Worm (Caenorhabditis elegans) whole organism, midembryonic: ENCODE results near the gene M110.9.

Experiments
- T22C8.4 ChIP-seq: fragments of 200-800 bp; sonication (Bioruptor generic); IDR thresholded peaks from 2 replicates; pipeline ENCODE4 v1.3.6; 2022; ENCODE audit warnings: missing genetic modification characterization, missing compliant biosample characterization
- cog-1 ChIP-seq: sonication (generic microtip); optimal IDR thresholded peaks from 2 replicates; lab custom pipeline; 2016; ENCODE audit warnings: missing genetic modification characterization, missing compliant biosample characterization
- flt-1 ChIP-seq: fragments of 200-800 bp; sonication (Bioruptor generic); IDR thresholded peaks from 2 replicates; pipeline ENCODE4 v1.3.6; 2022; ENCODE audit warnings: missing genetic modification characterization, missing compliant biosample characterization
- klf-2 ChIP-seq: fragments of 200-800 bp; sonication (Bioruptor generic); conservative IDR thresholded peaks from 2 replicates; pipeline ENCODE4 v1.3.6; 2022; ENCODE audit warnings: missing genetic modification reagents, missing genetic modification characterization, missing compliant biosample characterization
- med-1 ChIP-seq: sonication (generic microtip); optimal IDR thresholded peaks from 2 replicates; lab custom pipeline; 2017; ENCODE audit warnings: missing genetic modification characterization, mild to moderate bottlenecking, missing compliant biosample characterization, antibody characterized with exemption, missing genetic modification reagents; ENCODE audit not compliant: insufficient read depth
- ref-1 ChIP-seq: fragments of 200-800 bp; sonication (Bioruptor generic); conservative IDR thresholded peaks from 2 replicates; pipeline ENCODE4 v1.3.6; 2022; ENCODE audit warnings: missing genetic modification reagents, missing genetic modification characterization, missing compliant biosample characterization
- tab-1 ChIP-seq: fragments of 200-800 bp; sonication (Bioruptor generic); IDR thresholded peaks from 2 replicates; pipeline ENCODE4 v1.3.6; 2022; ENCODE audit warnings: missing genetic modification characterization, missing compliant biosample characterization
- ztf-23 ChIP-seq: fragments of 200-800 bp; sonication (Bioruptor generic); IDR thresholded peaks from 2 replicates; pipeline ENCODE4 v1.3.6; 2022; ENCODE audit warnings: missing genetic modification reagents, missing genetic modification characterization, missing compliant biosample characterization
- ztf-29 ChIP-seq: fragments of 200-800 bp; sonication (Bioruptor generic); IDR thresholded peaks from 2 replicates; pipeline ENCODE4 v1.3.6; 2022; ENCODE audit warnings: missing genetic modification reagents, missing genetic modification characterization, missing compliant biosample characterization

M110.9 gene

ce11 chrII:8253160-8253793 lies 22.2 kb downstream of the M110.9 start, which contains the start of gene F35C11.5:
TSS of gene F35C11.5 (plus strand) at chrII:8253743.
- no peak for TF ChIP-seq ref-1
- TF ChIP-seq flt-1, result no peak
- TF ChIP-seq cog-1, result no peak
- no peak for TF ChIP-seq T22C8.4 (GFP tag; lab: Robert Waterston, UW)
- TF ChIP-seq med-1 (GFP tag; lab: Kevin White, UChicago), result no peak
- no peak for TF ChIP-seq ztf-23
- TF ChIP-seq ztf-29 (GFP tag; lab: Robert Waterston, UW), result no peak

- no peak for TF ChIP-seq tab-1 (GFP tag; lab: Robert Waterston, UW)
Observed at ce11 chrII:8256013-8256412, 24.9 kb downstream of the M110.9 start, which contains the start of gene F35C11.7. TSS of gene F35C11.7 (plus strand) at chrII:8256313.

- no peak for TF ChIP-seq T22C8.4 (GFP tag; lab: Robert Waterston, UW)
- no peak for TF ChIP-seq flt-1
- no peak for TF ChIP-seq tab-1 (GFP tag; lab: Robert Waterston, UW)
- TF ChIP-seq ref-1, result no peak
- TF ChIP-seq klf-2 (GFP tag; lab: Robert Waterston, UW), result no peak
- no peak for TF ChIP-seq ztf-23
- TF ChIP-seq cog-1, result no peak
- no peak for TF ChIP-seq ztf-29 (GFP tag; lab: Robert Waterston, UW)
- TF ChIP-seq med-1 (GFP tag; lab: Kevin White, UChicago), result no peak
Observed at ce11 chrII:8259038-8259437, 28.0 kb downstream of the M110.9 start, which contains the start of gene F35C11.6. TSS of gene F35C11.6 (minus strand) at chrII:8259138.

- TF ChIP-seq ztf-23, result no peak
- TF ChIP-seq ref-1, result no peak
- no peak for TF ChIP-seq ztf-29 (GFP tag; lab: Robert Waterston, UW)
- TF ChIP-seq klf-2 (GFP tag; lab: Robert Waterston, UW), result no peak
- no peak for TF ChIP-seq cog-1
- TF ChIP-seq flt-1, result no peak
- no peak for TF ChIP-seq tab-1 (GFP tag; lab: Robert Waterston, UW)
- TF ChIP-seq med-1 (GFP tag; lab: Kevin White, UChicago), result no peak
- no peak for TF ChIP-seq T22C8.4 (GFP tag; lab: Robert Waterston, UW)
Observed at ce11 chrII:8259674-8260073, 28.6 kb downstream of the M110.9 start.

ce11 chrII:8263562-8263961 lies 32.5 kb downstream of the M110.9 start:
- TF ChIP-seq klf-2 (GFP tag; lab: Robert Waterston, UW), result no peak
- TF ChIP-seq T22C8.4 (GFP tag; lab: Robert Waterston, UW), result no peak
- no peak for TF ChIP-seq ztf-29 (GFP tag; lab: Robert Waterston, UW)
- TF ChIP-seq ztf-23, result no peak

ce11 chrII:8264619-8265018 lies 33.5 kb downstream of the M110.9 start, which contains the start of gene srdh-1:
TSS of gene srdh-1 (plus strand) at chrII:8264661.
- TF ChIP-seq cog-1, result no peak
- no peak for TF ChIP-seq klf-2 (GFP tag; lab: Robert Waterston, UW)

- no peak for TF ChIP-seq flt-1
Observed at ce11 chrII:8266559-8266958, 35.5 kb downstream of the M110.9 start.

ce11 chrII:8267679-8268078 lies 36.6 kb downstream of the M110.9 start:
- no peak for TF ChIP-seq T22C8.4 (GFP tag; lab: Robert Waterston, UW)
- TF ChIP-seq ztf-29 (GFP tag; lab: Robert Waterston, UW), result no peak
- TF ChIP-seq ztf-23, result no peak

- no peak for TF ChIP-seq cog-1
- TF ChIP-seq ztf-23, result no peak
- no peak for TF ChIP-seq ref-1
- no peak for TF ChIP-seq tab-1 (GFP tag; lab: Robert Waterston, UW)
- no peak for TF ChIP-seq flt-1
- no peak for TF ChIP-seq T22C8.4 (GFP tag; lab: Robert Waterston, UW)
- TF ChIP-seq med-1 (GFP tag; lab: Kevin White, UChicago), result no peak
- TF ChIP-seq klf-2 (GFP tag; lab: Robert Waterston, UW), result no peak
- TF ChIP-seq ztf-29 (GFP tag; lab: Robert Waterston, UW), result no peak
Observed at ce11 chrII:8269351-8269750, 38.3 kb downstream of the M110.9 start, which contains the start of gene K01C8.2. TSS of gene K01C8.2 (minus strand) at chrII:8269451.

- TF ChIP-seq ztf-29 (GFP tag; lab: Robert Waterston, UW) (no peak), ztf-23 (no peak), flt-1 (no peak), med-1 (GFP tag; lab: Kevin White, UChicago) (no peak), ref-1 (no peak), T22C8.4 (GFP tag; lab: Robert Waterston, UW) (no peak), klf-2 (GFP tag; lab: Robert Waterston, UW) (no peak), cog-1 (no peak), tab-1 (GFP tag; lab: Robert Waterston, UW) (no peak)
Observed at ce11 chrII:8269855-8270647, 39.0 kb downstream of the M110.9 start, which contains the start of gene tdc-1. TSS of gene tdc-1 (plus strand) at chrII:8270597.

ce11 chrII:8273060-8273459 lies 42.0 kb downstream of the M110.9 start:
- TF ChIP-seq cog-1, result no peak
- TF ChIP-seq ztf-23, result no peak
